Worm (Caenorhabditis elegans) whole organism, midembryonic: Measurements from ENCODE around the gene fbxb-50.

Experiments used
- flt-1 ChIP-seq: fragments of 200-800 bp; sonication (Bioruptor generic); IDR thresholded peaks from 2 replicates; pipeline ENCODE4 v1.3.6; 2022; ENCODE audit warnings: missing genetic modification characterization, missing compliant biosample characterization
- tab-1 ChIP-seq: fragments of 200-800 bp; sonication (Bioruptor generic); IDR thresholded peaks from 2 replicates; pipeline ENCODE4 v1.3.6; 2022; ENCODE audit warnings: missing genetic modification characterization, missing compliant biosample characterization

DNA sequence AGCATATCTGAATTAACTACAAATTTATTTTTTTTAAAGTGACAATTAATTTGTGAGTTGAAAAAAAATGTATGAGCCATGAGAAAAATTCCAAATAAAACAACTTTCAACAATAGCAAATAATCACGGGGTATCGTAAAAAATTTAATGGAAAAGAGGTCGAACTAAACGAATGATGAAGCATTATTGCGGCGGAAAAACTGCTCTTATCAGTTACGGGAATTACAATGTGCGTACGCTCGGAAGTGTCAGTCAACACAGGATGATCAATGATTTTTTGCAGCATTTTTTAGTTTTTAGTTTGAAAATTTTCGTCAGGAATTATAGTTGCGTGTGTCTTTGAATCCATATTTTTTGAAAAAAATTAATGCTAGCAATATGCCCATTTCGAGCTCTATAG, 20.5 kb downstream of the fbxb-50 start:
- TF ChIP-seq flt-1 (GFP tag; lab: Robert Waterston, UW) (no peak), tab-1 (GFP tag; lab: Robert Waterston, UW) (no peak)
